Worm (Caenorhabditis elegans): Measurements from ENCODE around the gene tsen-2.

The tsen-2 gene

ce11 chrIII:11942664-11943063 is 44.6 kb upstream of the tsen-2 start (continued):
- TF ChIP-seq efl-1 (optimal IDR thresholded peaks at IDR 0.05) = peak; percentile 19 to 27
- TF ChIP-seq efl-1 (GFP tag; optimal IDR thresholded peaks at IDR 0.05 in 1 of 2) = peak; percentile 26 to 90
- TF ChIP-seq isw-1 (GFP tag; IDR thresholded peaks at IDR 0.05) = no peak
- TF ChIP-seq nhr-19 (GFP tag; conservative IDR thresholded peaks at IDR 0.05) = peak; percentile 64

- TF ChIP-seq lsy-2 (tag; optimal IDR thresholded peaks at IDR 0.05) = peak in 1 of 2 experiments; percentile 27
- TF ChIP-seq C04F5.9 (tag; optimal IDR thresholded peaks at IDR 0.05) = peak; percentile 97
These were observed 41.9 kb upstream of the tsen-2 start for ce11 chrIII:11940008-11940407.

- TF ChIP-seq lsy-2 (tag; optimal IDR thresholded peaks at IDR 0.05) (peak in 1 of 2 experiments; percentile 2), C04F5.9 (tag; optimal IDR thresholded peaks at IDR 0.05) (peak; percentile 97)
These were observed 41.2 kb upstream of the tsen-2 start for ce11 chrIII:11939238-11939637.

- TF ChIP-seq rnt-1 (tag; optimal IDR thresholded peaks at IDR 0.05) = no peak
- no peak for TF ChIP-seq sup-37 (GFP tag; optimal IDR thresholded peaks at IDR 0.05)
- TF ChIP-seq elt-3 (tag; optimal IDR thresholded peaks at IDR 0.05) = no peak
- no peak for TF ChIP-seq tlp-1 (tag; optimal IDR thresholded peaks at IDR 0.05)
- no peak for TF ChIP-seq nhr-76 (tag; optimal IDR thresholded peaks at IDR 0.05)
- no peak for TF ChIP-seq C04F5.9 (tag; optimal IDR thresholded peaks at IDR 0.05)
- no peak for TF ChIP-seq pag-3 (tag; optimal IDR thresholded peaks at IDR 0.05; ENCODE audit: borderline replicate concordance, insufficient read depth)
- no peak for TF ChIP-seq ets-5 (GFP tag; IDR thresholded peaks at IDR 0.05)
- TF ChIP-seq nhr-90 (tag; optimal IDR thresholded peaks at IDR 0.05; ENCODE audit: poor library complexity) = no peak
- TF ChIP-seq tbx-2 (tag; optimal IDR thresholded peaks at IDR 0.05) = no peak
- no peak for TF ChIP-seq lsy-2 (tag; optimal IDR thresholded peaks at IDR 0.05)
- no peak for TF ChIP-seq dsc-1 (tag; optimal IDR thresholded peaks at IDR 0.05)
- no peak for TF ChIP-seq snpc-4 (tag; optimal IDR thresholded peaks at IDR 0.05)
- no peak for TF ChIP-seq lin-14 (GFP tag; optimal IDR thresholded peaks at IDR 0.05)
- no peak for TF ChIP-seq nhr-20 (tag; optimal IDR thresholded peaks at IDR 0.05)
- TF ChIP-seq fkh-8 (tag; optimal IDR thresholded peaks at IDR 0.05) = no peak
- no peak for TF ChIP-seq ceh-90 (tag; optimal IDR thresholded peaks at IDR 0.05)
- TF ChIP-seq lin-35 (GFP tag; optimal IDR thresholded peaks at IDR 0.05) = no peak
These were observed 40.5 kb upstream of the tsen-2 start for ce11 chrIII:11938525-11938924.

DNA sequence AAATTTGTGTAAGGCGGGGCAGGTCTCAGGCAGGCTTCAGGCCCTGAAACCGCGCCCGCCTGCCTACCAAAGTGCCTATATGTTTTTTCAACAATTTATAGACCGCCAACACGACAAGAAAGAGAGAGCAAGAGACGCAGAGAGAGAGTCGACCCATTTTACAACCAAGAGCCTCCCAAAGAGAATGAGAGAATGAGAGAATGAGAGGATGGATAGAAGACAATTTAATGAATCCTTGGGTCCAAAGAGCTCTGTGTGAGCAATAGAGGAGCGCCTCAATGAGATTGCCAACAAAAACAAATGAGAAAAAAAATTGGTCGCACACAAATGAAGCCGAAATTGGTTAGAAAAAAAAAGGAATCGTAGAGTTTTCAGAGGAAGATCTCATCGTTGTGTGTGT is 39.8 kb upstream of the tsen-2 start:
- TF ChIP-seq rnt-1 (tag; optimal IDR thresholded peaks at IDR 0.05) (peak; percentile 45), lsy-2 (tag; optimal IDR thresholded peaks at IDR 0.05) (peak; percentile 14 to 42), lin-14 (GFP tag; optimal IDR thresholded peaks at IDR 0.05) (peak; percentile 50), efl-1 (optimal IDR thresholded peaks at IDR 0.05) (no peak), efl-1 (GFP tag; optimal IDR thresholded peaks at IDR 0.05 in 1 of 2) (no peak), nhr-71 (tag; optimal IDR thresholded peaks at IDR 0.05) (peak; percentile 50), dsc-1 (tag; optimal IDR thresholded peaks at IDR 0.05) (peak; percentile 20), nhr-47 (tag; optimal IDR thresholded peaks at IDR 0.05) (no peak), snu-23 (GFP tag; optimal IDR thresholded peaks at IDR 0.05) (peak; percentile 19), unc-62 (GFP tag; optimal IDR thresholded peaks at IDR 0.05) (no peak), tbx-2 (tag; optimal IDR thresholded peaks at IDR 0.05) (peak; percentile 14), ceh-88 (GFP tag; IDR thresholded peaks at IDR 0.05) (no peak)

DNA sequence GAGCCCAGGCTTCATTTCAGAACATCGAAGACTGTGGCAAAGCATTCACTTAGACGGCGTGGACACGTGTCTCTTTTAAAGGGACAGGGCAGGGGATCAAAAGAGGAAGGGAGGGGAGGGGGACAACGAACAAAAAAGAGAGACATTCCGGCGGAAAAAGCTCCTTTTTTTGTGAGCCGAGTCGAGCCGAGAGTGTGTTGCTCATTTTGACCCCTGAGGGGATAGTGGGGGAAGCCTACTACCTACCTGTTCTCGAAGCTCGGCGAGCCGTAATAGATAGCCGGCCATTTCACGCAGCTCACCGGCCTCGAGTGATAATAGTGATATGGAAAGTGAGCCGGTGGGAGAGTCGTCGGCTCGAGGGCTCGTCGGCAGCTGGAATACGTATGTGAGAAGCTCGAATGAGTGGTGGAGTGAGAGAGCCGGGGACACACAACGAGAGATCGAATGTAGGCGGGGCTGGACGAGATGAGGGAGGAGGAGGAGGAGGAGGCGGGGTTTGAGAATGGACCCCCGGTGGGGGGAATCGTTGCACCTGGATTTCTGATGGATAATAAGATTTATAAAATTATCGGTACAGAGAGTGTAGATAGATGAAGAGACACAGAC is 38.7 kb upstream of the tsen-2 start:
- no peak for TF ChIP-seq egl-27 (tag; optimal IDR thresholded peaks at IDR 0.05)
- no peak for TF ChIP-seq lsy-2 (tag; optimal IDR thresholded peaks at IDR 0.05)
- TF ChIP-seq vab-15 (tag; optimal IDR thresholded peaks at IDR 0.05) = no peak
- TF ChIP-seq nhr-20 (tag; optimal IDR thresholded peaks at IDR 0.05) = no peak
- TF ChIP-seq dsc-1 (tag; optimal IDR thresholded peaks at IDR 0.05) = peak; percentile 6
- TF ChIP-seq F16B12.6 (tag; optimal IDR thresholded peaks at IDR 0.05) = no peak
- TF ChIP-seq zag-1 (tag; optimal IDR thresholded peaks at IDR 0.05) = no peak
- TF ChIP-seq efl-3 (GFP tag; optimal IDR thresholded peaks at IDR 0.05) = no peak
- TF ChIP-seq snu-23 (GFP tag; optimal IDR thresholded peaks at IDR 0.05) = no peak
- TF ChIP-seq lir-3 (tag; optimal IDR thresholded peaks at IDR 0.05; ENCODE audit: poor library complexity) = no peak
- no peak for TF ChIP-seq efl-1 (optimal IDR thresholded peaks at IDR 0.05)
- peak in 1 of 2 experiments; percentile 91 for TF ChIP-seq efl-1 (GFP tag; optimal IDR thresholded peaks at IDR 0.05 in 1 of 2)
- TF ChIP-seq unc-98 (GFP tag; IDR thresholded peaks at IDR 0.05) = no peak
- peak; percentile 39 for TF ChIP-seq fkh-8 (tag; optimal IDR thresholded peaks at IDR 0.05)
- peak; percentile 24 for TF ChIP-seq rnt-1 (tag; optimal IDR thresholded peaks at IDR 0.05)
- no peak for TF ChIP-seq nhr-237 (tag; optimal IDR thresholded peaks at IDR 0.05)
- TF ChIP-seq unc-130 (tag; optimal IDR thresholded peaks at IDR 0.05) = no peak
- TF ChIP-seq elt-2 (tag; optimal IDR thresholded peaks at IDR 0.05) = no peak
- no peak for TF ChIP-seq irx-1 (tag; optimal IDR thresholded peaks at IDR 0.05)
- no peak for TF ChIP-seq fkh-10 (GFP tag; optimal IDR thresholded peaks at IDR 0.05)
- TF ChIP-seq nhr-85 (tag) = no peak

Data from whole organism, L1 larva.